Fruit fly (Drosophila melanogaster): Measurements from ENCODE around the gene CG15601.

Gene CG15601

dm6 chrX:15709984-15710750 lies at the start of gene CG15601, which contains the start of gene CG9281 (continued):
- TF ChIP-seq CG3995 (GFP tag; optimal IDR thresholded peaks at IDR 0.05) (no peak), CG3847 (GFP tag; IDR thresholded peaks at IDR 0.05) (peak; percentile 37; the same call in 1 of the 2 replicates), Atf-2 (GFP tag; optimal IDR thresholded peaks at IDR 0.05) (no peak), Meics (GFP tag; optimal IDR thresholded peaks at IDR 0.05) (peak; percentile 25), CG14710 (tag; optimal IDR thresholded peaks at IDR 0.05) (peak; percentile 89), Max (GFP tag; optimal IDR thresholded peaks at IDR 0.05) (peak; percentile 87), grau (tag; optimal IDR thresholded peaks at IDR 0.05) (peak; percentile 7), ewg (GFP tag; optimal IDR thresholded peaks at IDR 0.05) (no peak), Xbp1 (GFP tag; optimal IDR thresholded peaks at IDR 0.05) (peak; percentile 8), HmgZ (tag; optimal IDR thresholded peaks at IDR 0.05) (no peak), CG1529 (GFP tag; optimal IDR thresholded peaks at IDR 0.05) (no peak), otp (GFP tag; IDR thresholded peaks at IDR 0.05) (peak; percentile 9; the same call in 1 of the 3 replicates), pita (GFP tag; optimal IDR thresholded peaks at IDR 0.05) (no peak), CG9817 (tag; optimal IDR thresholded peaks at IDR 0.05) (no peak), knrl (GFP tag; IDR thresholded peaks at IDR 0.05; ENCODE audit: partially characterized antibody) (peak; percentile 48; the same call in 1 of the 3 replicates), CG15601 (tag; optimal IDR thresholded peaks at IDR 0.05) (peak; percentile 63), CG2116 (GFP tag; optimal IDR thresholded peaks at IDR 0.05) (peak; percentile 45), CG8089 (GFP tag; optimal IDR thresholded peaks at IDR 0.05) (no peak), NfI (GFP tag; optimal IDR thresholded peaks at IDR 0.05) (no peak), insv (GFP tag; optimal IDR thresholded peaks at IDR 0.05) (peak in 1 of 2 experiments; percentile 33), kay (GFP tag; optimal IDR thresholded peaks at IDR 0.05) (no peak), tx (GFP tag; optimal IDR thresholded peaks at IDR 0.05) (no peak), Fer1 (GFP tag; optimal IDR thresholded peaks at IDR 0.05) (no peak), vfl (GFP tag; optimal IDR thresholded peaks at IDR 0.05) (no peak), CG2875 (GFP tag; optimal IDR thresholded peaks at IDR 0.05) (no peak), Bteb2 (GFP tag; optimal IDR thresholded peaks at IDR 0.05) (no peak), Sox100B (GFP tag; optimal IDR thresholded peaks at IDR 0.05) (no peak), CG17568 (GFP tag; optimal IDR thresholded peaks at IDR 0.05) (no peak), CG33213 (GFP tag; optimal IDR thresholded peaks at IDR 0.05) (peak; percentile 10), CG13287 (GFP tag; IDR thresholded peaks at IDR 0.05; ENCODE audit: partially characterized antibody) (peak; percentile 20; the same call in 1 of the 2 replicates), Myb (GFP tag; optimal IDR thresholded peaks at IDR 0.05) (peak; percentile 11), CG14014 (GFP tag; IDR thresholded peaks at IDR 0.05) (no peak), dysf (GFP tag; IDR thresholded peaks at IDR 0.05) (peak; percentile 32; the same call in 1 of the 3 replicates), CG31441 (GFP tag; IDR thresholded peaks at IDR 0.05) (no peak), CG7745 (tag; optimal IDR thresholded peaks at IDR 0.05) (no peak), Oli (tag; optimal IDR thresholded peaks at IDR 0.05) (no peak), bbx (GFP tag; IDR thresholded peaks at IDR 0.05; ENCODE audit: partially characterized antibody) (peak; percentile 19; the same call in 1 of the 2 replicates), CG9876 (GFP tag; optimal IDR thresholded peaks at IDR 0.05) (no peak), Dref (GFP tag; IDR thresholded peaks at IDR 0.05) (peak; percentile 50), Pdp1 (GFP tag; optimal IDR thresholded peaks at IDR 0.05) (peak in 1 of 2 experiments; percentile 83), C15 (GFP tag; IDR thresholded peaks at IDR 0.05) (no peak), CG9932 (GFP tag; IDR thresholded peaks at IDR 0.05) (peak; percentile 33), CG11456 (GFP tag; IDR thresholded peaks at IDR 0.05) (0 out of 3 replicates have a peak, but pooled peaks have one; percentile 24), E2f1 (GFP tag; IDR thresholded peaks at IDR 0.05) (peak; percentile 43; the same call in 1 of the 2 replicates), CG34422 (GFP tag; IDR thresholded peaks at IDR 0.05) (peak; percentile 53; the same call in 1 of the 3 replicates), CG4854 (GFP tag; optimal IDR thresholded peaks at IDR 0.05) (no peak), fd64A (GFP tag; optimal IDR thresholded peaks at IDR 0.05) (no peak), CG34376 (GFP tag; optimal IDR thresholded peaks at IDR 0.05) (peak; percentile 52), slbo (GFP tag; IDR thresholded peaks at IDR 0.05) (peak; percentile 43)

Data from whole organism, embryonic.